Worm (Caenorhabditis elegans): Measurements from ENCODE around the gene eif-3.L.

ce11 chrII:5585788-5586187 lies 36.5 kb downstream of the eif-3.L start, which contains the start of gene lys-8:
- TF ChIP-seq ztf-11 (tag; optimal IDR thresholded peaks at IDR 0.05) (no peak), elt-3 (tag; optimal IDR thresholded peaks at IDR 0.05) (no peak), nhr-12 (tag; optimal IDR thresholded peaks at IDR 0.05) (no peak), tbx-8 (GFP tag; optimal IDR thresholded peaks at IDR 0.05) (no peak), ham-2 (GFP tag; optimal IDR thresholded peaks at IDR 0.05) (no peak), blmp-1 (tag; optimal IDR thresholded peaks at IDR 0.05) (no peak), nhr-237 (tag; optimal IDR thresholded peaks at IDR 0.05) (no peak), ceh-43 (GFP tag; optimal IDR thresholded peaks at IDR 0.05) (no peak), unc-62 (GFP tag; optimal IDR thresholded peaks at IDR 0.05) (no peak), mab-5 (tag; optimal IDR thresholded peaks at IDR 0.05) (no peak)
